Worm (Caenorhabditis elegans) whole organism, mixed stage, embryonic: ENCODE data around the gene flwr-1.
A peak's percentile ranks its signal among the peaks of the same experiment; 100 is the strongest.

Source experiments
- M03D4.4 ChIP-seq: sonication (generic microtip); optimal IDR thresholded peaks from 2 replicates; lab custom pipeline; 2017; ENCODE audit warnings: mild to moderate bottlenecking, missing genetic modification characterization, missing compliant biosample characterization
- blmp-1 ChIP-seq: fragments of 150-350 bp; optimal IDR thresholded peaks from 2 replicates; lab custom pipeline; 2014; ENCODE audit warnings: missing biosample characterization, missing genetic modification characterization
- ceh-39 ChIP-seq: fragments of 150-350 bp; optimal IDR thresholded peaks from 2 replicates; lab custom pipeline; 2014; ENCODE audit warnings: missing biosample characterization, missing genetic modification characterization
- ceh-43 ChIP-seq: fragments of 200-800 bp; sonication (Bioruptor generic); optimal IDR thresholded peaks from 2 replicates; lab custom pipeline; 2018; ENCODE audit warnings: mild to moderate bottlenecking, missing genetic modification characterization, moderate library complexity, missing compliant biosample characterization
- ceh-83 ChIP-seq: fragments of 200-800 bp; sonication (Bioruptor generic); optimal IDR thresholded peaks from 2 replicates; lab custom pipeline; 2018; ENCODE audit warnings: mild to moderate bottlenecking, missing genetic modification characterization, missing compliant biosample characterization
- ces-1 ChIP-seq: fragments of 150-350 bp; optimal IDR thresholded peaks from 2 replicates; lab custom pipeline; 2014; ENCODE audit warnings: missing biosample characterization, missing genetic modification reagents, missing genetic modification characterization
- cnd-1 ChIP-seq: fragments of 200-800 bp; sonication (Bioruptor generic); optimal IDR thresholded peaks from 2 replicates; lab custom pipeline; 2018; ENCODE audit warnings: mild to moderate bottlenecking, missing genetic modification characterization, missing compliant biosample characterization
- elt-1 ChIP-seq: sonication (generic microtip); optimal IDR thresholded peaks from 2 replicates; lab custom pipeline; 2017; ENCODE audit warnings: missing genetic modification characterization, mild to moderate bottlenecking, missing compliant biosample characterization, antibody characterized with exemption, moderate library complexity, borderline replicate concordance; ENCODE audit not compliant: insufficient read depth
- elt-3 ChIP-seq: fragments of 150-350 bp; optimal IDR thresholded peaks from 2 replicates; lab custom pipeline; 2014; ENCODE audit warnings: missing biosample characterization, missing genetic modification characterization
- flh-1 ChIP-seq: fragments of 200-800 bp; sonication (Bioruptor generic); optimal IDR thresholded peaks from 2 replicates; lab custom pipeline; 2018; ENCODE audit warnings: mild to moderate bottlenecking, missing genetic modification characterization, moderate library complexity, missing compliant biosample characterization
- ham-2 ChIP-seq: fragments of 200-800 bp; sonication (Bioruptor generic); optimal IDR thresholded peaks from 2 replicates; lab custom pipeline; 2018; ENCODE audit warnings: mild to moderate bottlenecking, missing genetic modification characterization, missing compliant biosample characterization
- hlh-1 ChIP-seq: fragments of 150-350 bp; optimal IDR thresholded peaks from 2 replicates; lab custom pipeline; 2014; ENCODE audit warnings: missing biosample characterization, missing genetic modification reagents, missing genetic modification characterization
- lin-13 ChIP-seq: fragments of 150-350 bp; optimal IDR thresholded peaks from 2 replicates; lab custom pipeline; 2014; ENCODE audit warnings: missing biosample characterization, missing genetic modification characterization
- lin-32 ChIP-seq: fragments of 200-800 bp; sonication (Bioruptor generic); optimal IDR thresholded peaks from 2 replicates; lab custom pipeline; 2018; ENCODE audit warnings: mild to moderate bottlenecking, missing genetic modification characterization, missing compliant biosample characterization
- lsy-2 ChIP-seq: fragments of 150-350 bp; optimal IDR thresholded peaks from 2 replicates; lab custom pipeline; 2014; ENCODE audit warnings: missing biosample characterization, missing genetic modification characterization
- mab-5 ChIP-seq: fragments of 150-350 bp; optimal IDR thresholded peaks from 2 replicates; lab custom pipeline; 2014; ENCODE audit warnings: missing biosample characterization, missing genetic modification characterization
- mls-2 ChIP-seq: sonication (generic microtip); optimal IDR thresholded peaks from 2 replicates; lab custom pipeline; 2016; ENCODE audit warnings: mild to moderate bottlenecking, missing genetic modification characterization, moderate library complexity, missing compliant biosample characterization
- nhr-12 ChIP-seq: fragments of 150-350 bp; optimal IDR thresholded peaks from 2 replicates; lab custom pipeline; 2014; ENCODE audit warnings: missing biosample characterization, missing genetic modification characterization
- nhr-2 ChIP-seq: fragments of 150-350 bp; optimal IDR thresholded peaks from 2 replicates; lab custom pipeline; 2014; ENCODE audit warnings: missing biosample characterization, missing genetic modification characterization
- nhr-237 ChIP-seq: fragments of 150-350 bp; optimal IDR thresholded peaks from 2 replicates; lab custom pipeline; 2014; ENCODE audit warnings: missing biosample characterization, missing genetic modification characterization
- nhr-28 ChIP-seq: fragments of 150-350 bp; optimal IDR thresholded peaks from 2 replicates; lab custom pipeline; 2014; ENCODE audit warnings: missing biosample characterization, missing genetic modification characterization
- nhr-76 ChIP-seq: sonication (generic microtip); optimal IDR thresholded peaks from 2 replicates; lab custom pipeline; 2017; ENCODE audit warnings: missing biosample characterization, missing genetic modification characterization
- pha-4 ChIP-seq: fragments of 150-350 bp; optimal IDR thresholded peaks from 2 replicates; lab custom pipeline; 2018; ENCODE audit warnings: missing biosample characterization, missing genetic modification reagents, missing genetic modification characterization
- sem-2 ChIP-seq: fragments of 200-800 bp; sonication (Bioruptor generic); optimal IDR thresholded peaks from 2 replicates; lab custom pipeline; 2018; ENCODE audit warnings: mild to moderate bottlenecking, missing genetic modification characterization, missing compliant biosample characterization
- snpc-4 ChIP-seq: fragments of 150-350 bp; optimal IDR thresholded peaks from 2 replicates; lab custom pipeline; 2014; ENCODE audit warnings: missing biosample characterization, missing genetic modification characterization
- sptf-1 ChIP-seq: sonication (generic microtip); optimal IDR thresholded peaks from 2 replicates; lab custom pipeline; 2017; ENCODE audit warnings: mild to moderate bottlenecking, missing genetic modification characterization, moderate library complexity, missing compliant biosample characterization
- tbx-8 ChIP-seq: fragments of 200-800 bp; sonication (Bioruptor generic); optimal IDR thresholded peaks from 2 replicates; lab custom pipeline; 2018; ENCODE audit warnings: mild to moderate bottlenecking, missing genetic modification characterization, moderate library complexity, missing compliant biosample characterization
- unc-120 ChIP-seq: sonication (generic microtip); optimal IDR thresholded peaks from 2 replicates; lab custom pipeline; 2017; ENCODE audit warnings: missing genetic modification characterization, missing compliant biosample characterization; ENCODE audit not compliant: poor library complexity, severe bottlenecking
- unc-39 ChIP-seq: fragments of 150-350 bp; optimal IDR thresholded peaks from 2 replicates; lab custom pipeline; 2014; ENCODE audit warnings: missing biosample characterization, missing genetic modification characterization
- unc-62 ChIP-seq: fragments of 150-350 bp; optimal IDR thresholded peaks from 2 replicates; lab custom pipeline; 2014; ENCODE audit warnings: missing biosample characterization, missing genetic modification reagents, missing genetic modification characterization
- zip-8 ChIP-seq: fragments of 150-350 bp; optimal IDR thresholded peaks from 2 replicates; lab custom pipeline; 2014; ENCODE audit warnings: missing biosample characterization, missing genetic modification characterization
- ztf-11 ChIP-seq: fragments of 150-350 bp; optimal IDR thresholded peaks from 2 replicates; lab custom pipeline; 2014; ENCODE audit warnings: missing biosample characterization, missing genetic modification characterization

Gene flwr-1

DNA sequence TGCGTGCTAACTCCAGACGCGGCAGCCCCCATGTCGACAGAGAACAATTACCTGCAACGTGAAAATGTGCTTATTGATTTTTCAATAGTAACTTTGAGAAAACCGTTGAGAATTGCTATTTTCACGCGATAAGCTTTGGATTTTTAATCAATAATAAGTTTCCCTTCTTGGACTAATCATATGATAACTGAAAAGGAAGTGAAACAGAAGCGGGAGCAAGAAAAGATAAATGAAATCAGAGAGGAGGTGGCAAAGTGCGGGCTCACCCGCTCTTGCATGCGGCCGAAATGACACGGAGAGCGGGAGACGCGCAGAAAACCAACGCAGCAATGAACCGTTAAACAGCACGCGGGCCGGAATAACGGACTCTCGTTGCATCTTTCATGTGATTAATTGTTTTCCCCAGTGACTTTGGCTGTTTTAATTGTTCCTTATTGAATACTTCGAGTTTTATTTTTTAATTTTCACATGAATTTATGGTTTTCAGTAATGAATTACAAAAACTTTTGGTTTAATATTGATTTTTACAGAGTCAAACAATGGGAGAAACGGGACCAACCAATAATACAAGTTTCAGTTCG is at the start of gene flwr-1, which contains the start of gene tbc-1:
Gene flwr-1 (minus strand): TSS at position 51 of the 581 bp plus-strand sequence.
Gene tbc-1 (plus strand): TSS at position 531 of the 581 bp plus-strand sequence.
- peak; percentile 35 for TF ChIP-seq unc-120
- TF ChIP-seq M03D4.4: no peak
- TF ChIP-seq tbx-8 (GFP tag; lab: Kevin White, UChicago): no peak
- TF ChIP-seq ces-1 (GFP tag; lab: Kevin White, UChicago): peak; percentile 60
- no peak for TF ChIP-seq elt-1 (tag; lab: Kevin White, UChicago)
- no peak for TF ChIP-seq lin-32
- TF ChIP-seq nhr-12: no peak
- no peak for TF ChIP-seq zip-8
- TF ChIP-seq ham-2 (GFP tag; lab: Kevin White, UChicago): no peak
- no peak for TF ChIP-seq ceh-83 (GFP tag; lab: Kevin White, UChicago)
- TF ChIP-seq elt-3 (tag; lab: Kevin White, UChicago): no peak
- no peak for TF ChIP-seq mls-2 (tag; lab: Kevin White, UChicago)
- TF ChIP-seq unc-39 (tag; lab: Kevin White, UChicago): no peak
- TF ChIP-seq flh-1: no peak
- TF ChIP-seq pha-4 (tag; lab: Kevin White, UChicago): no peak
- no peak for TF ChIP-seq hlh-1 (tag; lab: Kevin White, UChicago)
- peak; percentile 18 for TF ChIP-seq ceh-43
- TF ChIP-seq nhr-237: no peak
- no peak for TF ChIP-seq nhr-76 (tag; lab: Kevin White, UChicago)
- TF ChIP-seq cnd-1 (tag; lab: Kevin White, UChicago): no peak
- TF ChIP-seq sptf-1: no peak
- no peak for TF ChIP-seq lin-13
- TF ChIP-seq sem-2 (GFP tag; lab: Kevin White, UChicago): no peak
- TF ChIP-seq lsy-2 (tag; lab: Kevin White, UChicago): no peak
- TF ChIP-seq, all 35 proteins: peak for 3

- no peak for TF ChIP-seq unc-62 (GFP tag; lab: Kevin White, UChicago)
- no peak for TF ChIP-seq nhr-2 (tag; lab: Kevin White, UChicago)
- TF ChIP-seq lin-13: no peak
- peak; percentile 7 for TF ChIP-seq sptf-1
- TF ChIP-seq cnd-1 (tag; lab: Kevin White, UChicago): no peak
- no peak for TF ChIP-seq lin-32
- TF ChIP-seq nhr-76 (tag; lab: Kevin White, UChicago): no peak
- TF ChIP-seq snpc-4 (tag; lab: Kevin White, UChicago): no peak
- TF ChIP-seq, all 35 proteins: peak for 1
Measured at ce11 chrX:15016102-15016501, 46.0 kb upstream of the flwr-1 start.

ce11 chrX:15013941-15014453 is 43.9 kb upstream of the flwr-1 start:
- TF ChIP-seq unc-120 (peak; percentile 72), M03D4.4 (no peak), ces-1 (GFP tag; lab: Kevin White, UChicago) (no peak), unc-62 (GFP tag; lab: Kevin White, UChicago) (peak; percentile 77), nhr-28 (tag; lab: Kevin White, UChicago) (no peak), elt-1 (tag; lab: Kevin White, UChicago) (no peak), mls-2 (tag; lab: Kevin White, UChicago) (no peak), hlh-1 (tag; lab: Kevin White, UChicago) (peak; percentile 95), elt-3 (tag; lab: Kevin White, UChicago) (no peak)
- TF ChIP-seq, all 35 proteins: peak for 3

DNA sequence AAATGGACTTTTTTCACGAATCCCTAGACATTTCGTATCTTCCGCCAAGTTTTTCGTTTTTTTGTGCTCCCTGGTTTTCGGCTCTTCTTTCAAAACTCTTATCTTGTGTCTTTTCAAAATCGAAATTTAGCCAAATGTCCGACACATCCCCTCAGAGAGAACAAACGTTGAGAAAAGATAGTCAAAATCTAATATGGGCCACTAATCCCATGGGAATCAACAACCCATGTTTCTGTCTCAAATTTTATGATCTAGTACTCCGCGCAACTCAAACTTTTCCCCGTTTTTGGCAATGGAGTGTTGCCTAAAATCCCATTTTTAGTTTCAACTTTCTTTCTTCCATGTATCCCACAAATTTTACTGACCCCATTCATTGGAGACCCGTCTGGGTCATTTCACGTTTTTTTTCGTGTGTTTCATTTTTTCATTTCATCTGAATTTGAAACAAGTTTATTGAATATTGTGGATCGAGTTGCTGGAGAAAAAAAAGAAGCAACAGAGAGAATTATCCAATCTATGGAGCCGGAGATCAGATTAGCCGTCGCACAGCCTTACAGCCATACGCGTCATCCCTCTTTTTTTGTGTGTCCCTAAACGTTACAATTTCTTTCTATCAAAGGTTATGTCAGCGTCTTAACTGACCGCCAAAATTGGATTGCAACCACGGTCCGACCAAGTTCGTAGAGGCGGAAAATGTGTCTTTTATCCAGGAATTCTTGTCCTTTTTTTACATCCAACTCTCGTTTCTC is 41.6 kb upstream of the flwr-1 start:
- TF ChIP-seq ces-1 (GFP tag; lab: Kevin White, UChicago) (peak; percentile 47), unc-39 (tag; lab: Kevin White, UChicago) (no peak)

DNA sequence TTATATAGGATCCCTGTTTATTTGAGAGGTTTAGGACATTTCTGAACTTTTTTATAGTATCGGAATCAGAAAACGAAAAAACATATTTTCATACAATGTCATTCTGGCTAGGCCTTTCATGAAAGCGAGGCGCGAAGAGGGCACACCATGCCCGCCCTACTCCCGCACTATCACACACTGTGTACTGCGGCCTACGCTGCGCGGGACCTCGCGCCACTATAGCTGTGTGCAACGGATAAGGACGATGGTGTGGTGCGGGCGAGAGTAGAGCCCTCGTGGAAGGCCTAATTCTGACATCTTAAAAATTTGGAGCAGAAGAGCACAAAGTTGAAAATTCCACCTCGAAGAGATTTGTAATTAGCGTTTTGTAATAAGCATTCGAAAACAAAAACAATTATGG is 40.9 kb upstream of the flwr-1 start:
- TF ChIP-seq elt-3 (tag; lab: Kevin White, UChicago): no peak
- TF ChIP-seq nhr-76 (tag; lab: Kevin White, UChicago): no peak
- TF ChIP-seq lin-13: no peak
- TF ChIP-seq M03D4.4: no peak
- TF ChIP-seq ceh-43: no peak
- no peak for TF ChIP-seq mls-2 (tag; lab: Kevin White, UChicago)
- TF ChIP-seq hlh-1 (tag; lab: Kevin White, UChicago): no peak
- TF ChIP-seq ceh-39 (tag; lab: Kevin White, UChicago): no peak
- TF ChIP-seq unc-39 (tag; lab: Kevin White, UChicago): no peak
- TF ChIP-seq zip-8: no peak
- TF ChIP-seq unc-62 (GFP tag; lab: Kevin White, UChicago): no peak
- no peak for TF ChIP-seq mab-5
- no peak for TF ChIP-seq nhr-2 (tag; lab: Kevin White, UChicago)
- no peak for TF ChIP-seq snpc-4 (tag; lab: Kevin White, UChicago)
- TF ChIP-seq nhr-237: no peak
- no peak for TF ChIP-seq ztf-11 (tag; lab: Kevin White, UChicago)
- TF ChIP-seq blmp-1 (tag; lab: Kevin White, UChicago): no peak
